Worm (Caenorhabditis elegans) whole organism, young adult: ENCODE results near the gene best-12.

Experiments
- B0261.1 ChIP-seq: sonication (generic microtip); optimal IDR thresholded peaks from 2 replicates; lab custom pipeline; 2016; ENCODE audit warnings: mild to moderate bottlenecking, missing genetic modification characterization, moderate library complexity, missing compliant biosample characterization
- C06A6.2 ChIP-seq: fragments of 200-800 bp; sonication (Bioruptor generic); conservative IDR thresholded peaks from 2 replicates; pipeline ENCODE4 v1.3.6; 2022; ENCODE audit warnings: missing genetic modification characterization, missing compliant biosample characterization
- D2030.7 ChIP-seq: fragments of 200-800 bp; sonication (Bioruptor generic); IDR thresholded peaks from 2 replicates; pipeline ENCODE4 v1.3.6; 2022; ENCODE audit warnings: missing genetic modification reagents, missing genetic modification characterization, missing compliant biosample characterization
- F33H1.4 ChIP-seq: fragments of 200-800 bp; sonication (Bioruptor generic); IDR thresholded peaks from 2 replicates; pipeline ENCODE4 v1.3.6; 2022; ENCODE audit warnings: missing genetic modification reagents, missing genetic modification characterization, missing compliant biosample characterization
- F39B2.1 ChIP-seq: fragments of 200-800 bp; sonication (Bioruptor generic); IDR thresholded peaks from 2 replicates; pipeline ENCODE4 v1.3.6; 2022; ENCODE audit warnings: missing genetic modification reagents, missing genetic modification characterization, missing compliant biosample characterization
- F55B11.4 ChIP-seq: sonication (generic microtip); optimal IDR thresholded peaks from 2 replicates; lab custom pipeline; 2016; ENCODE audit warnings: missing compliant biosample characterization, missing genetic modification characterization, borderline replicate concordance; ENCODE audit not compliant: insufficient read depth
- F57A8.1 ChIP-seq: fragments of 200-800 bp; sonication (Bioruptor generic); optimal IDR thresholded peaks from 2 replicates; lab custom pipeline; 2018; ENCODE audit warnings: mild to moderate bottlenecking, missing genetic modification characterization, moderate library complexity, missing compliant biosample characterization
- Y67H2A.10 ChIP-seq: fragments of 200-800 bp; sonication (Bioruptor generic); conservative IDR thresholded peaks from 2 replicates; pipeline ENCODE4 v1.3.6; 2022; ENCODE audit warnings: missing genetic modification reagents, missing genetic modification characterization, missing compliant biosample characterization
- Y95B8A.8 ChIP-seq: fragments of 200-800 bp; sonication (Bioruptor generic); IDR thresholded peaks from 2 replicates; pipeline ENCODE4 v1.3.6; 2022; ENCODE audit warnings: missing genetic modification reagents, missing genetic modification characterization, missing compliant biosample characterization
- ZK185.1 ChIP-seq: sonication (generic microtip); optimal IDR thresholded peaks from 2 replicates; lab custom pipeline; 2016; ENCODE audit warnings: mild to moderate bottlenecking, missing genetic modification characterization, missing compliant biosample characterization; ENCODE audit not compliant: poor library complexity, severe bottlenecking
- aptf-2 ChIP-seq: fragments of 200-800 bp; sonication (Bioruptor generic); conservative IDR thresholded peaks from 2 replicates; pipeline ENCODE4 v1.3.6; 2022; ENCODE audit warnings: missing genetic modification reagents, missing genetic modification characterization, missing compliant biosample characterization
- aptf-3 ChIP-seq: fragments of 200-800 bp; sonication (Bioruptor generic); IDR thresholded peaks from 2 replicates; pipeline ENCODE4 v1.3.6; 2022; ENCODE audit warnings: missing genetic modification characterization, missing compliant biosample characterization
- athp-1 ChIP-seq: sonication (generic microtip); optimal IDR thresholded peaks from 2 replicates; lab custom pipeline; 2017; ENCODE audit warnings: mild to moderate bottlenecking, missing genetic modification characterization, missing compliant biosample characterization
- attf-6 ChIP-seq: fragments of 200-800 bp; sonication (Bioruptor generic); IDR thresholded peaks from 2 replicates; pipeline ENCODE4 v1.3.6; 2022; ENCODE audit warnings: missing genetic modification reagents, missing genetic modification characterization, missing compliant biosample characterization
- ceh-100 ChIP-seq: fragments of 200-800 bp; sonication (Bioruptor generic); IDR thresholded peaks from 2 replicates; pipeline ENCODE4 v1.3.6; 2022; ENCODE audit warnings: missing genetic modification reagents, missing genetic modification characterization, missing compliant biosample characterization
- ceh-40 ChIP-seq: fragments of 200-800 bp; sonication (Bioruptor generic); IDR thresholded peaks from 2 replicates; pipeline ENCODE4 v1.3.6; 2022; ENCODE audit warnings: missing genetic modification characterization, missing compliant biosample characterization
- ceh-79 ChIP-seq: sonication (generic microtip); optimal IDR thresholded peaks from 2 replicates; lab custom pipeline; 2017; ENCODE audit warnings: mild to moderate bottlenecking, missing genetic modification characterization, missing compliant biosample characterization
- die-1 ChIP-seq: sonication (generic microtip); optimal IDR thresholded peaks from 2 replicates; lab custom pipeline; 2016; ENCODE audit warnings: missing genotype, mild to moderate bottlenecking, missing genetic modification characterization, missing compliant biosample characterization
- efl-1 ChIP-seq: fragments of 150-350 bp; optimal IDR thresholded peaks from 2 replicates; lab custom pipeline; 2014; ENCODE audit warnings: missing biosample characterization, missing genetic modification reagents, missing genetic modification characterization
- fkh-3 ChIP-seq: sonication (generic microtip); optimal IDR thresholded peaks from 2 replicates; lab custom pipeline; 2016; ENCODE audit warnings: mild to moderate bottlenecking, missing genetic modification characterization, missing compliant biosample characterization
- hmg-1.2 ChIP-seq: fragments of 200-800 bp; sonication (Bioruptor generic); IDR thresholded peaks from 2 replicates; pipeline ENCODE4 v1.3.6; 2022; ENCODE audit warnings: missing genetic modification reagents, missing genetic modification characterization, missing compliant biosample characterization
- hsf-1 ChIP-seq: fragments of 200-800 bp; sonication (Bioruptor generic); IDR thresholded peaks from 2 replicates; pipeline ENCODE4 v1.3.6; 2022; ENCODE audit warnings: missing genetic modification reagents, missing genetic modification characterization, missing compliant biosample characterization
- lag-1 ChIP-seq: fragments of 200-800 bp; sonication (Bioruptor generic); IDR thresholded peaks from 2 replicates; pipeline ENCODE4 v1.3.6; 2022; ENCODE audit warnings: missing genetic modification reagents, missing genetic modification characterization, missing compliant biosample characterization
- lir-1 ChIP-seq: fragments of 200-800 bp; sonication (Bioruptor generic); conservative IDR thresholded peaks from 2 replicates; pipeline ENCODE4 v1.3.6; 2022; ENCODE audit warnings: missing genetic modification reagents, missing genetic modification characterization, missing compliant biosample characterization
- madf-10 ChIP-seq: sonication (generic microtip); optimal IDR thresholded peaks from 2 replicates; lab custom pipeline; 2016; ENCODE audit warnings: mild to moderate bottlenecking, missing genetic modification characterization, missing compliant biosample characterization
- madf-3 ChIP-seq: fragments of 200-800 bp; sonication (Bioruptor generic); IDR thresholded peaks from 2 replicates; pipeline ENCODE4 v1.3.6; 2022; ENCODE audit warnings: missing genetic modification reagents, missing genetic modification characterization, missing compliant biosample characterization
- madf-6 ChIP-seq: fragments of 200-800 bp; sonication (Bioruptor generic); IDR thresholded peaks from 2 replicates; pipeline ENCODE4 v1.3.6; 2022; ENCODE audit warnings: missing genetic modification reagents, missing genetic modification characterization, missing compliant biosample characterization
- madf-8 ChIP-seq: fragments of 200-800 bp; sonication (Bioruptor generic); conservative IDR thresholded peaks from 2 replicates; pipeline ENCODE4 v1.3.6; 2022; ENCODE audit warnings: missing genetic modification reagents, missing genetic modification characterization, missing compliant biosample characterization
- mcd-1 ChIP-seq: fragments of 200-800 bp; sonication (Bioruptor generic); IDR thresholded peaks from 2 replicates; pipeline ENCODE4 v1.3.6; 2022; ENCODE audit warnings: missing genetic modification reagents, missing genetic modification characterization, missing compliant biosample characterization
- mel-28 ChIP-seq: sonication (generic microtip); optimal IDR thresholded peaks from 2 replicates; lab custom pipeline; 2016; ENCODE audit warnings: borderline replicate concordance, mild to moderate bottlenecking, missing genetic modification characterization, missing compliant biosample characterization
- nhr-179 ChIP-seq: sonication (generic microtip); optimal IDR thresholded peaks from 2 replicates; lab custom pipeline; 2016; ENCODE audit warnings: mild to moderate bottlenecking, missing genetic modification characterization, missing compliant biosample characterization
- nhr-80 ChIP-seq: sonication (generic microtip); optimal IDR thresholded peaks from 2 replicates; lab custom pipeline; 2016; ENCODE audit warnings: missing genetic modification characterization, missing compliant biosample characterization
- pbrm-1 ChIP-seq: fragments of 200-800 bp; sonication (Bioruptor generic); IDR thresholded peaks from 2 replicates; pipeline ENCODE4 v1.3.6; 2022; ENCODE audit warnings: missing genetic modification reagents, missing genetic modification characterization, missing compliant biosample characterization
- rcor-1 ChIP-seq: fragments of 200-800 bp; sonication (Bioruptor generic); IDR thresholded peaks from 2 replicates; pipeline ENCODE4 v1.3.6; 2022; ENCODE audit warnings: missing genetic modification reagents, missing genetic modification characterization, missing compliant biosample characterization
- repo-1 ChIP-seq: sonication (generic microtip); optimal IDR thresholded peaks from 2 replicates; lab custom pipeline; 2017; ENCODE audit warnings: mild to moderate bottlenecking, missing genetic modification characterization, missing compliant biosample characterization
- rpc-1 ChIP-seq, 2 experiments: fragments of 150-350 bp in 1 of 2; sonication (generic microtip) in 1 of 2; optimal IDR thresholded peaks; 2 replicates each; lab custom pipeline; 2014 to 2018; ENCODE audit warnings: missing biosample characterization in 1 of 2, missing genetic modification characterization in 1 of 2, missing genetic modification reagents in 1 of 2, missing genotype in 1 of 2
- sea-2 ChIP-seq: fragments of 200-800 bp; sonication (Bioruptor generic); IDR thresholded peaks from 2 replicates; pipeline ENCODE4 v1.3.6; 2022; ENCODE audit warnings: missing genetic modification characterization, missing compliant biosample characterization
- snpc-1.1 ChIP-seq: sonication (generic microtip); optimal IDR thresholded peaks from 2 replicates; lab custom pipeline; 2017; ENCODE audit warnings: missing genetic modification characterization, mild to moderate bottlenecking, missing compliant biosample characterization, antibody characterized with exemption, moderate library complexity, missing genotype, missing genetic modification reagents; ENCODE audit not compliant: insufficient read depth
- tlf-1 ChIP-seq: fragments of 200-800 bp; sonication (Bioruptor generic); optimal IDR thresholded peaks from 2 replicates; lab custom pipeline; 2018; ENCODE audit warnings: mild to moderate bottlenecking, missing genetic modification characterization, missing compliant biosample characterization
- unc-62 ChIP-seq: fragments of 150-350 bp; optimal IDR thresholded peaks from 2 replicates; lab custom pipeline; 2014; ENCODE audit warnings: missing biosample characterization, missing genetic modification reagents, missing genetic modification characterization
- xnd-1 ChIP-seq: sonication (generic microtip); optimal IDR thresholded peaks from 2 replicates; lab custom pipeline; 2016; ENCODE audit warnings: missing genotype, missing genetic modification reagents, missing genetic modification characterization, missing compliant biosample characterization
- zfh-2 ChIP-seq: fragments of 200-800 bp; sonication (Bioruptor generic); conservative IDR thresholded peaks from 2 replicates; pipeline ENCODE4 v1.3.6; 2022; ENCODE audit warnings: missing genetic modification reagents, missing genetic modification characterization, missing compliant biosample characterization
- ztf-22 ChIP-seq: fragments of 200-800 bp; sonication (Bioruptor generic); optimal IDR thresholded peaks from 2 replicates; lab custom pipeline; 2018; ENCODE audit warnings: mild to moderate bottlenecking, missing genetic modification characterization, moderate library complexity, missing compliant biosample characterization

The best-12 gene

DNA sequence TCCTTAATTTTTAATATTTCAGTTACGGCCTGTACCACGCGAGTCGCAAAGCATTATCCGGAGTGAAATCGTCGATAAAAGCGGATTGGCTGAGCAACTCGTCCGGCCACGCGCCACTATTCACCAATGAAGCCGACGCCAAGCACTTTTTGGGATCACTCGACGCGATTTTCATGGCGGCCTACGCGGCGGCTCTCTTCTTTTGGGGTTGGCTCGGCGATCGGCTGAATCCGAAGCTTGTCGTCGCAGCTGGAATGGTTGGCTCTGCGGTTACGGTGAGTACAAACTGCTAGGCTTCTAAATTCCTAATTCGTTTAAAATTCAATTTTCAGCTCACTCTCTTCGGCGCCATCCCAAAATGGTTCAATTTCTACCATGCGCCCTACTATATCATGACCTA, 24.4 kb upstream of the best-12 start:
- TF ChIP-seq nhr-179 (tag; lab: Kevin White, UChicago) (no peak), zfh-2 (GFP tag; lab: Robert Waterston, UW) (peak; percentile 51)

DNA sequence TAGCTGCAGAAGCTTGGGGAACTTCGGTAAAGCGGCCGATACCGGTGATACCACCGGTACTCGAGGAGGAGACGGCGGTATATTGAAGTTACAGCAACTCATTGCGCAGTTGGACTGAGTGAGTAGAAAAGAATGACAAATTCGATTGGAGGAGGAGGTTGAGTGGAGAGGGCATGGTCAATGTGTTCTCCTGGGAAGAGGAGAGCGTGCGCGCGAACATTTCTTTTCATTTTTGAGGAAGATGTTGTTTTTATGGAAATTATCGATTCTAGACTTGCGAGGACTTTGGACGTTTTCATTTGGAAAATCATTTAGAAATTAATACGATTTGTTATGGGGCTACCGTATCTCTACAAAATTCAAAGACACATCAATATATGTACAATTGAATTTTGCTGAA, 20.0 kb upstream of the best-12 start:
- TF ChIP-seq pbrm-1 (GFP tag; lab: Robert Waterston, UW) = no peak
- TF ChIP-seq rcor-1 (GFP tag; lab: Robert Waterston, UW) = no peak
- peak; percentile 92 for TF ChIP-seq aptf-2 (GFP tag; lab: Robert Waterston, UW)
- no peak for TF ChIP-seq athp-1 (tag; lab: Kevin White, UChicago)
- TF ChIP-seq rpc-1 (optimal IDR thresholded peaks at IDR 0.05; lab: Kevin White, UChicago) = no peak
- no peak for TF ChIP-seq rpc-1 (tag; optimal IDR thresholded peaks at IDR 0.05; lab: Kevin White, UChicago)
- TF ChIP-seq, all 124 proteins: peak for 1

DNA sequence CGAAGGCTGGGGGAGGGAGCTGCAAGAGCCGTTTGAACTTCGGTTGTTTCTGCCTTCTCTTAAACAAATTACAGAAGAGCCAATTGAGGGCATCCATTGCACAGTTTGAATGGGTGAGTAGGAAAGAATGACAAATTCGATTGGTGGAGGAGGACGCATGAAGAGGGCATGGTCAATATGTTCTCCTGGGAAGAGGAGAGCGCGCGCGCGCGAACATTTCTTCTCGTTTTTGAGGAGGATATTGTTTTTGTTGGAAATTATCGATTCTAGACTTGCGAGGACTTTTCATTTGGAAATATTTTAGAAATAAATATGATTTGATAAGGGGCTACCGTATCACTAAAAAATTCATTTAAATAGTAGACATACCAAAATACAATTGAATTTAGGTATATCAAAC, 17.7 kb upstream of the best-12 start, which contains the start of gene T10C6.7:
Gene T10C6.7, minus strand, starts transcription at position 143 of the 400 bp plus-strand sequence.
- TF ChIP-seq nhr-179 (tag; lab: Kevin White, UChicago) (no peak), rcor-1 (GFP tag; lab: Robert Waterston, UW) (no peak), attf-6 (GFP tag; lab: Robert Waterston, UW) (no peak), F33H1.4 (no peak), xnd-1 (tag; lab: Kevin White, UChicago) (peak; percentile 7), athp-1 (tag; lab: Kevin White, UChicago) (no peak), efl-1 (GFP tag; lab: Kevin White, UChicago) (peak; percentile 34), C06A6.2 (GFP tag; lab: Robert Waterston, UW) (no peak), D2030.7 (peak; percentile 18; the same call in 1 of the 2 replicates), tlf-1 (GFP tag; lab: Kevin White, UChicago) (no peak), Y95B8A.8 (GFP tag; lab: Robert Waterston, UW) (no peak), madf-10 (tag; lab: Kevin White, UChicago) (no peak), hsf-1 (no peak), ceh-79 (no peak), mel-28 (tag; lab: Kevin White, UChicago) (no peak), sea-2 (GFP tag; lab: Robert Waterston, UW) (no peak), F57A8.1 (no peak), ceh-100 (GFP tag; lab: Robert Waterston, UW) (no peak), F55B11.4 (tag; lab: Kevin White, UChicago) (no peak), ZK185.1 (tag; lab: Kevin White, UChicago) (no peak), die-1 (no peak), ztf-22 (GFP tag; lab: Kevin White, UChicago) (no peak), nhr-80 (tag; lab: Kevin White, UChicago) (no peak), madf-6 (peak; percentile 87), fkh-3 (tag; lab: Kevin White, UChicago) (no peak), aptf-3 (GFP tag; lab: Robert Waterston, UW) (peak; percentile 98), aptf-2 (GFP tag; lab: Robert Waterston, UW) (peak; percentile 100), mcd-1 (GFP tag; lab: Robert Waterston, UW) (no peak), madf-3 (GFP tag; lab: Robert Waterston, UW) (peak; percentile 39; the same call in 1 of the 2 replicates), snpc-1.1 (tag; lab: Kevin White, UChicago) (no peak), unc-62 (GFP tag; lab: Kevin White, UChicago) (no peak), madf-8 (peak; percentile 69), F39B2.1 (GFP tag; lab: Robert Waterston, UW) (no peak), lir-1 (GFP tag; lab: Robert Waterston, UW) (0 out of 2 replicates have a peak, but pooled peaks have one; percentile 10), repo-1 (no peak), Y67H2A.10 (no peak), hmg-1.2 (no peak), B0261.1 (tag; lab: Kevin White, UChicago) (no peak), ceh-40 (GFP tag; lab: Robert Waterston, UW) (no peak), lag-1 (GFP tag; lab: Robert Waterston, UW) (no peak)
